Fruit fly (Drosophila melanogaster) whole organism, embryonic: ENCODE results near the gene CG44355.

Experiments
- CG10147 ChIP-seq: fragments of 200-800 bp; sonication (Bioruptor generic); optimal IDR thresholded peaks from 2 replicates; lab custom pipeline; 2019; ENCODE audit warnings: missing biosample characterization, mild to moderate bottlenecking, missing genetic modification characterization, moderate library complexity
- CG11247 ChIP-seq: fragments of 200-800 bp; sonication (Bioruptor generic); IDR thresholded peaks from 2 replicates; pipeline ENCODE4 v1.3.6; 2022; ENCODE audit warnings: missing biosample characterization, missing genetic modification characterization
- CG12391 ChIP-seq: fragments of 200-800 bp; sonication (Bioruptor generic); optimal IDR thresholded peaks from 3 replicates; lab custom pipeline; 2018; ENCODE audit warnings: missing biosample characterization, mild to moderate bottlenecking, missing genetic modification characterization, moderate library complexity
- CG12659 ChIP-seq: fragments of 200-800 bp; sonication (Bioruptor generic); optimal IDR thresholded peaks from 3 replicates; lab custom pipeline; 2017; ENCODE audit warnings: mild to moderate bottlenecking, missing biosample characterization, missing genetic modification reagents, missing genetic modification characterization
- CG13296 ChIP-seq: fragments of 200-800 bp; sonication (Bioruptor generic); optimal IDR thresholded peaks from 3 replicates; lab custom pipeline; 2018; ENCODE audit warnings: missing biosample characterization, mild to moderate bottlenecking, missing genetic modification characterization
- CG14667 ChIP-seq: fragments of 200-800 bp; sonication (Bioruptor generic); IDR thresholded peaks from 2 replicates; pipeline ENCODE4 v1.3.6; 2022; ENCODE audit warnings: missing biosample characterization, missing genetic modification characterization
- CG14710 ChIP-seq: fragments of 200-800 bp; sonication (Bioruptor generic); optimal IDR thresholded peaks from 3 replicates; lab custom pipeline; 2019; ENCODE audit warnings: missing biosample characterization, mild to moderate bottlenecking, missing genetic modification characterization, moderate library complexity
- CG15269 ChIP-seq: fragments of 200-800 bp; sonication (Bioruptor generic); optimal IDR thresholded peaks from 2 replicates; lab custom pipeline; 2018; ENCODE audit warnings: missing biosample characterization, mild to moderate bottlenecking, missing genetic modification characterization, moderate library complexity
- CG18619 ChIP-seq: fragments of 200-800 bp; sonication (Bioruptor generic); optimal IDR thresholded peaks from 3 replicates; lab custom pipeline; 2017; ENCODE audit warnings: missing biosample characterization, mild to moderate bottlenecking, missing genetic modification characterization
- CG2120 ChIP-seq: fragments of 200-800 bp; sonication (Bioruptor generic); optimal IDR thresholded peaks from 3 replicates; lab custom pipeline; 2016; ENCODE audit warnings: missing biosample characterization, missing genetic modification characterization
- CG2678 ChIP-seq: fragments of 200-800 bp; sonication (Bioruptor generic); optimal IDR thresholded peaks from 3 replicates; lab custom pipeline; 2019; ENCODE audit warnings: missing biosample characterization, mild to moderate bottlenecking, missing genetic modification characterization, moderate library complexity
- CG2875 ChIP-seq: fragments of 200-800 bp; sonication (Bioruptor generic); optimal IDR thresholded peaks from 2 replicates; lab custom pipeline; 2017; ENCODE audit warnings: missing biosample characterization, mild to moderate bottlenecking, missing genetic modification characterization, missing genetic modification reagents
- CG30403 ChIP-seq: fragments of 200-800 bp; sonication (Bioruptor generic); optimal IDR thresholded peaks from 3 replicates; lab custom pipeline; 2016; ENCODE audit warnings: missing biosample characterization, missing genetic modification characterization
- CG3281 ChIP-seq: fragments of 200-800 bp; sonication (Bioruptor generic); optimal IDR thresholded peaks from 3 replicates; lab custom pipeline; 2017; ENCODE audit warnings: missing biosample characterization, mild to moderate bottlenecking, missing genetic modification characterization
- CG3847 ChIP-seq: fragments of 200-800 bp; sonication (Bioruptor generic); IDR thresholded peaks from 2 replicates; pipeline ENCODE4 v1.3.6; 2022; ENCODE audit warnings: missing biosample characterization, missing genetic modification characterization
- CG6254 ChIP-seq: fragments of 200-800 bp; sonication (Bioruptor generic); optimal IDR thresholded peaks from 3 replicates; lab custom pipeline; 2017; ENCODE audit warnings: mild to moderate bottlenecking, missing biosample characterization, missing genetic modification reagents, missing genetic modification characterization
- CG8281 ChIP-seq: fragments of 200-800 bp; sonication (Bioruptor generic); optimal IDR thresholded peaks from 2 replicates; lab custom pipeline; 2018; ENCODE audit warnings: missing biosample characterization, mild to moderate bottlenecking, missing genetic modification characterization, moderate library complexity
- Chrac-16 ChIP-seq: fragments of 200-800 bp; sonication (Bioruptor generic); optimal IDR thresholded peaks from 3 replicates; lab custom pipeline; 2016; ENCODE audit warnings: missing biosample characterization, missing genetic modification characterization
- D19A ChIP-seq: fragments of 200-800 bp; optimal IDR thresholded peaks from 3 replicates; lab custom pipeline; 2019; ENCODE audit warnings: missing biosample characterization, mild to moderate bottlenecking, missing genetic modification characterization, moderate library complexity
- Dek ChIP-seq: fragments of 200-800 bp; sonication (Bioruptor generic); optimal IDR thresholded peaks from 3 replicates; lab custom pipeline; 2019; ENCODE audit warnings: missing biosample characterization, mild to moderate bottlenecking, missing genetic modification characterization, moderate library complexity
- Elba2 ChIP-seq: fragments of 200-800 bp; sonication (Bioruptor generic); optimal IDR thresholded peaks from 3 replicates; lab custom pipeline; 2016; ENCODE audit warnings: missing biosample characterization, missing genetic modification characterization
- H15 ChIP-seq: fragments of 200-800 bp; sonication (Bioruptor generic); IDR thresholded peaks from 3 replicates; pipeline ENCODE4 v1.3.6; 2022; ENCODE audit warnings: missing biosample characterization, missing genetic modification characterization
- HLH54F ChIP-seq: fragments of 200-800 bp; sonication (Bioruptor generic); optimal IDR thresholded peaks from 3 replicates; lab custom pipeline; 2016; ENCODE audit warnings: missing biosample characterization, missing genetic modification characterization
- HmgZ ChIP-seq: fragments of 200-800 bp; sonication (Bioruptor generic); optimal IDR thresholded peaks from 2 replicates; lab custom pipeline; 2018; ENCODE audit warnings: missing biosample characterization, mild to moderate bottlenecking, missing genetic modification characterization
- Hmr ChIP-seq: fragments of 200-800 bp; sonication (Bioruptor generic); optimal IDR thresholded peaks from 3 replicates; lab custom pipeline; 2017; ENCODE audit warnings: mild to moderate bottlenecking, missing biosample characterization, missing genetic modification reagents, missing genetic modification characterization
- Hr51 ChIP-seq, 2 experiments: fragments of 200-800 bp; sonication (Bioruptor generic); optimal IDR thresholded peaks; 2 replicates in 1 of 2; 3 replicates in 1 of 2; lab custom pipeline; 2016 to 2018; ENCODE audit warnings: missing biosample characterization in 2 of 2, missing genetic modification characterization in 2 of 2, mild to moderate bottlenecking in 1 of 2, moderate library complexity in 1 of 2
- Hr78 ChIP-seq, 2 experiments: fragments of 200-800 bp in 1 of 2; fragments of >200 bp in 1 of 2; sonication (Bioruptor generic) in 1 of 2; optimal IDR thresholded peaks; 2 replicates each; lab custom pipeline; 2017 to 2019; ENCODE audit warnings: missing biosample characterization in 2 of 2, missing genetic modification characterization in 2 of 2, mild to moderate bottlenecking in 1 of 2, moderate library complexity in 1 of 2
- Lhr ChIP-seq: fragments of 200-800 bp; sonication (Bioruptor generic); optimal IDR thresholded peaks from 3 replicates; lab custom pipeline; 2017; ENCODE audit warnings: mild to moderate bottlenecking, missing biosample characterization, missing genetic modification reagents, missing genetic modification characterization
- MBD-R2 ChIP-seq: fragments of 200-800 bp; sonication (Bioruptor generic); IDR thresholded peaks from 2 replicates; pipeline ENCODE4 v1.3.6; 2022; ENCODE audit warnings: missing biosample characterization, missing genetic modification characterization
- Med ChIP-seq: fragments of 200-800 bp; sonication (Bioruptor generic); peaks from one replicate; lab custom pipeline; 2016; ENCODE audit warnings: missing biosample characterization, missing genetic modification characterization, mild to moderate bottlenecking, inconsistent platforms, moderate library complexity
- Meics ChIP-seq: fragments of 200-800 bp; sonication (Bioruptor generic); optimal IDR thresholded peaks from 2 replicates; lab custom pipeline; 2017; ENCODE audit warnings: missing biosample characterization, mild to moderate bottlenecking, missing genetic modification characterization
- Nf-YC ChIP-seq: fragments of 200-800 bp; optimal IDR thresholded peaks from 3 replicates; lab custom pipeline; 2019; ENCODE audit warnings: missing biosample characterization, mild to moderate bottlenecking, missing genetic modification characterization, moderate library complexity
- PHDP ChIP-seq: fragments of 200-800 bp; sonication (Bioruptor generic); optimal IDR thresholded peaks from 3 replicates; lab custom pipeline; 2018; ENCODE audit warnings: missing biosample characterization, mild to moderate bottlenecking, missing genetic modification characterization, moderate library complexity
- Scr ChIP-seq: fragments of 200-800 bp; sonication (Bioruptor generic); IDR thresholded peaks from 2 replicates; pipeline ENCODE4 v1.3.6; 2022; ENCODE audit warnings: missing biosample characterization, missing genetic modification characterization; ENCODE audit not compliant: partially characterized antibody
- Sox102F ChIP-seq: fragments of 200-800 bp; sonication (Bioruptor generic); optimal IDR thresholded peaks from 2 replicates; lab custom pipeline; 2018; ENCODE audit warnings: missing biosample characterization, mild to moderate bottlenecking, missing genetic modification characterization, moderate library complexity
- cato ChIP-seq: fragments of 200-800 bp; sonication (Bioruptor generic); optimal IDR thresholded peaks from 2 replicates; lab custom pipeline; 2016; ENCODE audit warnings: missing biosample characterization, missing genetic modification characterization, borderline replicate concordance
- da ChIP-seq: fragments of 200-800 bp; sonication (Bioruptor generic); optimal IDR thresholded peaks from 2 replicates; lab custom pipeline; 2016; ENCODE audit warnings: missing biosample characterization, missing genetic modification characterization
- esg ChIP-seq: fragments of 200-800 bp; sonication (Bioruptor generic); conservative IDR thresholded peaks from 2 replicates; pipeline ENCODE4 v1.3.6; 2022; ENCODE audit warnings: missing biosample characterization, missing genetic modification characterization
- exex ChIP-seq: fragments of 200-800 bp; sonication (Bioruptor generic); optimal IDR thresholded peaks from 4 replicates; lab custom pipeline; 2018; ENCODE audit warnings: missing biosample characterization, mild to moderate bottlenecking, missing genetic modification characterization, moderate library complexity
- gro ChIP-seq: fragments of 200-800 bp; sonication (Bioruptor generic); optimal IDR thresholded peaks from 2 replicates; lab custom pipeline; 2016; ENCODE audit warnings: missing biosample characterization, missing genetic modification characterization
- kni ChIP-seq: fragments of 200-800 bp; sonication (Bioruptor generic); optimal IDR thresholded peaks from 3 replicates; lab custom pipeline; 2017; ENCODE audit warnings: mild to moderate bottlenecking, missing biosample characterization, missing genetic modification reagents, missing genetic modification characterization
- lbe ChIP-seq: fragments of 200-800 bp; sonication (Bioruptor generic); optimal IDR thresholded peaks from 2 replicates; lab custom pipeline; 2016; ENCODE audit warnings: missing biosample characterization, mild to moderate bottlenecking, missing genetic modification characterization
- nerfin-1 ChIP-seq: fragments of 200-800 bp; sonication (Bioruptor generic); optimal IDR thresholded peaks from 3 replicates; lab custom pipeline; 2019; ENCODE audit warnings: missing biosample characterization, mild to moderate bottlenecking, missing genetic modification characterization, moderate library complexity
- peb ChIP-seq: fragments of 200-800 bp; sonication (Bioruptor generic); IDR thresholded peaks from 2 replicates; pipeline ENCODE4 v1.3.6; 2022; ENCODE audit warnings: missing biosample characterization, missing genetic modification characterization
- phol ChIP-seq: fragments of 200-800 bp; sonication (Bioruptor generic); optimal IDR thresholded peaks from 3 replicates; lab custom pipeline; 2018; ENCODE audit warnings: missing biosample characterization, mild to moderate bottlenecking, missing genetic modification characterization, moderate library complexity
- pnt ChIP-seq: fragments of 200-800 bp; sonication (Bioruptor generic); optimal IDR thresholded peaks from 3 replicates; lab custom pipeline; 2016; ENCODE audit warnings: missing biosample characterization, missing genetic modification characterization
- shn ChIP-seq: fragments of 200-800 bp; sonication (Bioruptor generic); optimal IDR thresholded peaks from 3 replicates; lab custom pipeline; 2016; ENCODE audit warnings: missing biosample characterization, missing genetic modification characterization
- sim ChIP-seq: fragments of 200-800 bp; sonication (Bioruptor generic); IDR thresholded peaks from 2 replicates; pipeline ENCODE4 v1.3.6; 2022; ENCODE audit warnings: missing biosample characterization, missing genetic modification characterization
- tap ChIP-seq: fragments of 200-800 bp; optimal IDR thresholded peaks from 3 replicates; lab custom pipeline; 2019; ENCODE audit warnings: missing biosample characterization, mild to moderate bottlenecking, missing genetic modification characterization, moderate library complexity
- unpg ChIP-seq: fragments of 200-800 bp; sonication (Bioruptor generic); optimal IDR thresholded peaks from 3 replicates; lab custom pipeline; 2018; ENCODE audit warnings: missing biosample characterization, mild to moderate bottlenecking, missing genetic modification characterization, moderate library complexity

Gene CG44355

dm6 chr3L:12269867-12270266 lies 40.7 kb upstream of the CG44355 start (continued):
- TF ChIP-seq CG14667 (GFP tag; lab: Robert Waterston, UW), result no peak
- TF ChIP-seq D19A (tag; lab: Kevin White, UChicago), result peak; percentile 31
- TF ChIP-seq HmgZ (tag; lab: Kevin White, UChicago), result peak; percentile 15
- TF ChIP-seq Hr51 (GFP tag; optimal IDR thresholded peaks at IDR 0.05; lab: Kevin White, UChicago), result peak in 1 of 2 experiments; percentile 66
- peak; percentile 52 for TF ChIP-seq Hmr (GFP tag; lab: Kevin White, UChicago)
- no peak for TF ChIP-seq esg (GFP tag; lab: Robert Waterston, UW)
- TF ChIP-seq CG14710 (tag; lab: Kevin White, UChicago), result peak; percentile 9
- peak; percentile 40 for TF ChIP-seq exex
- TF ChIP-seq kni (GFP tag; lab: Kevin White, UChicago), result no peak
- peak; percentile 54 for TF ChIP-seq CG2120 (GFP tag; lab: Kevin White, UChicago)
- TF ChIP-seq Med (GFP tag; lab: Kevin White, UChicago), result peak; percentile 13
- TF ChIP-seq Meics (GFP tag; lab: Kevin White, UChicago), result peak; percentile 64
- peak; percentile 26 for TF ChIP-seq phol (tag; lab: Kevin White, UChicago)
- peak; percentile 37 for TF ChIP-seq Nf-YC (tag; lab: Kevin White, UChicago)
- TF ChIP-seq CG2678 (tag; lab: Kevin White, UChicago), result peak; percentile 80
- peak; percentile 73 for TF ChIP-seq CG3281 (GFP tag; lab: Kevin White, UChicago)
- TF ChIP-seq CG12391, result peak; percentile 26
- TF ChIP-seq Scr (GFP tag; lab: Robert Waterston, UW), result no peak
- no peak for TF ChIP-seq sim (GFP tag; lab: Robert Waterston, UW)
- peak; percentile 11 for TF ChIP-seq CG12659 (GFP tag; lab: Kevin White, UChicago)
- TF ChIP-seq lbe (GFP tag; lab: Kevin White, UChicago), result peak; percentile 33
- TF ChIP-seq CG10147, result peak; percentile 55
- TF ChIP-seq H15, result no peak
- peak; percentile 65 for TF ChIP-seq PHDP (tag; lab: Kevin White, UChicago)
- no peak for TF ChIP-seq CG8281 (tag; lab: Kevin White, UChicago)
- peak; percentile 13 for TF ChIP-seq Sox102F (GFP tag; lab: Kevin White, UChicago)
- TF ChIP-seq tap (tag; lab: Kevin White, UChicago), result peak; percentile 37
- TF ChIP-seq CG13296 (GFP tag; lab: Kevin White, UChicago), result peak; percentile 77
- no peak for TF ChIP-seq CG11247 (GFP tag; lab: Robert Waterston, UW)

dm6 chr3L:12271195-12271618 lies 39.4 kb upstream of the CG44355 start, which contains the start of gene Pbgs:
Gene Pbgs, minus strand, starts transcription at chr3L:12271345.
- TF ChIP-seq pnt (GFP tag; lab: Kevin White, UChicago) (no peak), gro (GFP tag; lab: Kevin White, UChicago) (no peak), MBD-R2 (GFP tag; lab: Robert Waterston, UW) (peak; percentile 87), cato (GFP tag; lab: Kevin White, UChicago) (no peak), nerfin-1 (tag; lab: Kevin White, UChicago) (peak; percentile 55), CG8281 (tag; lab: Kevin White, UChicago) (no peak), CG2875 (no peak), Chrac-16 (no peak), da (GFP tag; lab: Kevin White, UChicago) (no peak), shn (GFP tag; lab: Kevin White, UChicago) (no peak), HLH54F (no peak), CG15269 (tag; lab: Kevin White, UChicago) (peak; percentile 31), CG6254 (no peak), Lhr (GFP tag; lab: Kevin White, UChicago) (no peak), peb (GFP tag; lab: Robert Waterston, UW) (no peak), Dek (tag; lab: Kevin White, UChicago) (peak; percentile 2), CG30403 (GFP tag; lab: Kevin White, UChicago) (peak; percentile 36), Elba2 (no peak), CG18619 (GFP tag; lab: Kevin White, UChicago) (no peak), unpg (GFP tag; lab: Kevin White, UChicago) (peak; percentile 66), Hr78 (GFP tag; optimal IDR thresholded peaks at IDR 0.05; lab: Kevin White, UChicago) (no peak), CG3847 (GFP tag; lab: Robert Waterston, UW) (no peak)
